Fruit fly (Drosophila melanogaster): ENCODE data around the gene CG7691.

Gene CG7691

dm6 chr3R:18559569-18559968 lies at the start of gene CG7691:
Gene CG7691 (plus strand): TSS chr3R:18559869.
- no peak for TF ChIP-seq Pif1B (GFP tag; optimal IDR thresholded peaks at IDR 0.05)
- TF ChIP-seq CG10348 (GFP tag; IDR thresholded peaks at IDR 0.05), result no peak
- TF ChIP-seq rn (GFP tag; IDR thresholded peaks at IDR 0.05), result no peak
- no peak for TF ChIP-seq CG4496 (GFP tag; IDR thresholded peaks at IDR 0.05)
- TF ChIP-seq Snoo (tag; optimal IDR thresholded peaks at IDR 0.05), result no peak
- no peak for TF ChIP-seq gl (tag; optimal IDR thresholded peaks at IDR 0.05)
- TF ChIP-seq CG32121 (GFP tag; IDR thresholded peaks at IDR 0.05), result no peak
- TF ChIP-seq fd96Ca (GFP tag; IDR thresholded peaks at IDR 0.05), result no peak
- no peak for TF ChIP-seq CG34367 (tag; optimal IDR thresholded peaks at IDR 0.05)
- TF ChIP-seq Ets98B (GFP tag; IDR thresholded peaks at IDR 0.05), result no peak
- TF ChIP-seq CG17806 (tag; optimal IDR thresholded peaks at IDR 0.05), result no peak
- TF ChIP-seq CG13204 (GFP tag; optimal IDR thresholded peaks at IDR 0.05), result no peak
- TF ChIP-seq CG8301 (tag; optimal IDR thresholded peaks at IDR 0.05), result no peak
- TF ChIP-seq EcR (GFP tag; optimal IDR thresholded peaks at IDR 0.05), result no peak
- TF ChIP-seq Pif1A (GFP tag; optimal IDR thresholded peaks at IDR 0.05), result no peak
- no peak for TF ChIP-seq CG9948 (tag; optimal IDR thresholded peaks at IDR 0.05)
- TF ChIP-seq CG14655 (GFP tag; optimal IDR thresholded peaks at IDR 0.05), result no peak

- TF ChIP-seq CG34367 (tag; optimal IDR thresholded peaks at IDR 0.05) (no peak), fd96Ca (GFP tag; IDR thresholded peaks at IDR 0.05) (0 out of 3 replicates have a peak, but pooled peaks have one; percentile 15)
Measured at dm6 chr3R:18515010-18515409, 44.7 kb upstream of the CG7691 start.

dm6 chr3R:18545486-18545885 lies 14.2 kb upstream of the CG7691 start, which contains the start of gene fru:
Gene fru (minus strand): TSS chr3R:18545586.
- TF ChIP-seq Ets98B (GFP tag; IDR thresholded peaks at IDR 0.05), result no peak
- TF ChIP-seq Pif1B (GFP tag; optimal IDR thresholded peaks at IDR 0.05), result no peak
- TF ChIP-seq CG14655 (GFP tag; optimal IDR thresholded peaks at IDR 0.05), result no peak
- no peak for TF ChIP-seq D1 (tag; optimal IDR thresholded peaks at IDR 0.05)
- no peak for TF ChIP-seq fd96Ca (GFP tag; IDR thresholded peaks at IDR 0.05)
- TF ChIP-seq CG34367 (tag; optimal IDR thresholded peaks at IDR 0.05), result no peak
- no peak for TF ChIP-seq CG32121 (GFP tag; IDR thresholded peaks at IDR 0.05)
- TF ChIP-seq Snoo (tag; optimal IDR thresholded peaks at IDR 0.05), result no peak
- TF ChIP-seq gl (tag; optimal IDR thresholded peaks at IDR 0.05), result no peak
- no peak for TF ChIP-seq EcR (GFP tag; optimal IDR thresholded peaks at IDR 0.05)
- no peak for TF ChIP-seq Pif1A (GFP tag; optimal IDR thresholded peaks at IDR 0.05)
- no peak for TF ChIP-seq CG8301 (tag; optimal IDR thresholded peaks at IDR 0.05)
- no peak for TF ChIP-seq CG13204 (GFP tag; optimal IDR thresholded peaks at IDR 0.05)
- TF ChIP-seq CG17806 (tag; optimal IDR thresholded peaks at IDR 0.05), result no peak
- no peak for TF ChIP-seq CG4496 (GFP tag; IDR thresholded peaks at IDR 0.05)
- TF ChIP-seq CG12605 (GFP tag; IDR thresholded peaks at IDR 0.05), result no peak
- TF ChIP-seq CG9948 (tag; optimal IDR thresholded peaks at IDR 0.05), result no peak
- no peak for TF ChIP-seq CG15710 (tag; optimal IDR thresholded peaks at IDR 0.05)

dm6 chr3R:18546159-18546558 lies 13.5 kb upstream of the CG7691 start:
- TF ChIP-seq EcR (GFP tag; optimal IDR thresholded peaks at IDR 0.05) (no peak), CG10348 (GFP tag; IDR thresholded peaks at IDR 0.05) (no peak), gl (tag; optimal IDR thresholded peaks at IDR 0.05) (no peak), CG9948 (tag; optimal IDR thresholded peaks at IDR 0.05) (no peak), CG17806 (tag; optimal IDR thresholded peaks at IDR 0.05) (no peak), fd96Ca (GFP tag; IDR thresholded peaks at IDR 0.05) (no peak), CG14655 (GFP tag; optimal IDR thresholded peaks at IDR 0.05) (no peak), CG4496 (GFP tag; IDR thresholded peaks at IDR 0.05) (no peak), rn (GFP tag; IDR thresholded peaks at IDR 0.05) (no peak), Ets98B (GFP tag; IDR thresholded peaks at IDR 0.05) (no peak), Pif1A (GFP tag; optimal IDR thresholded peaks at IDR 0.05) (no peak), D1 (tag; optimal IDR thresholded peaks at IDR 0.05) (no peak), CG12605 (GFP tag; IDR thresholded peaks at IDR 0.05) (no peak), Snoo (tag; optimal IDR thresholded peaks at IDR 0.05) (no peak), CG32121 (GFP tag; IDR thresholded peaks at IDR 0.05) (no peak), CG34367 (tag; optimal IDR thresholded peaks at IDR 0.05) (no peak), CG15710 (tag; optimal IDR thresholded peaks at IDR 0.05) (no peak)

dm6 chr3R:18546972-18547371 lies 12.7 kb upstream of the CG7691 start:
- TF ChIP-seq fd96Ca (GFP tag; IDR thresholded peaks at IDR 0.05) (no peak), CG13204 (GFP tag; optimal IDR thresholded peaks at IDR 0.05) (no peak), rn (GFP tag; IDR thresholded peaks at IDR 0.05) (no peak), CG12605 (GFP tag; IDR thresholded peaks at IDR 0.05) (no peak), CG4496 (GFP tag; IDR thresholded peaks at IDR 0.05) (no peak), gl (tag; optimal IDR thresholded peaks at IDR 0.05) (no peak), CG32121 (GFP tag; IDR thresholded peaks at IDR 0.05) (no peak), CG17806 (tag; optimal IDR thresholded peaks at IDR 0.05) (no peak)

dm6 chr3R:18548787-18549186 lies 10.9 kb upstream of the CG7691 start:
- no peak for TF ChIP-seq CG34367 (tag; optimal IDR thresholded peaks at IDR 0.05)
- no peak for TF ChIP-seq CG12605 (GFP tag; IDR thresholded peaks at IDR 0.05)
- TF ChIP-seq CG32121 (GFP tag; IDR thresholded peaks at IDR 0.05), result no peak
- no peak for TF ChIP-seq CG17806 (tag; optimal IDR thresholded peaks at IDR 0.05)
- TF ChIP-seq Pif1A (GFP tag; optimal IDR thresholded peaks at IDR 0.05), result no peak
- TF ChIP-seq CG13204 (GFP tag; optimal IDR thresholded peaks at IDR 0.05), result no peak
- TF ChIP-seq D1 (tag; optimal IDR thresholded peaks at IDR 0.05), result no peak
- no peak for TF ChIP-seq CG9948 (tag; optimal IDR thresholded peaks at IDR 0.05)
- no peak for TF ChIP-seq CG15710 (tag; optimal IDR thresholded peaks at IDR 0.05)
- TF ChIP-seq CG14655 (GFP tag; optimal IDR thresholded peaks at IDR 0.05), result no peak
- no peak for TF ChIP-seq Pif1B (GFP tag; optimal IDR thresholded peaks at IDR 0.05)
- TF ChIP-seq gl (tag; optimal IDR thresholded peaks at IDR 0.05), result no peak
- no peak for TF ChIP-seq Ets98B (GFP tag; IDR thresholded peaks at IDR 0.05)
- no peak for TF ChIP-seq CG8159 (tag; optimal IDR thresholded peaks at IDR 0.05)
- TF ChIP-seq CG10348 (GFP tag; IDR thresholded peaks at IDR 0.05), result no peak
- TF ChIP-seq CG4496 (GFP tag; IDR thresholded peaks at IDR 0.05), result no peak

Data from whole organism, pupa.